Worm (Caenorhabditis elegans) whole organism, L1 larva: Measurements from ENCODE around the gene mob-2.

ENCODE experiments used
- C04F5.9 ChIP-seq: sonication (generic microtip); optimal IDR thresholded peaks from 2 replicates; lab custom pipeline; 2016; ENCODE audit warnings: missing genetic modification characterization, missing compliant biosample characterization
- Y116A8C.19 ChIP-seq: sonication (generic microtip); optimal IDR thresholded peaks from 2 replicates; lab custom pipeline; 2016; ENCODE audit warnings: missing compliant biosample characterization, missing genetic modification characterization, borderline replicate concordance
- alr-1 ChIP-seq: fragments of 200-800 bp; sonication (Bioruptor generic); optimal IDR thresholded peaks from 2 replicates; lab custom pipeline; 2018; ENCODE audit warnings: borderline replicate concordance, mild to moderate bottlenecking, missing genetic modification characterization, missing compliant biosample characterization
- aly-2 ChIP-seq: fragments of 150-350 bp; optimal IDR thresholded peaks from 2 replicates; lab custom pipeline; 2014; ENCODE audit warnings: missing biosample characterization, missing genetic modification characterization
- ama-1 ChIP-seq: fragments of 150-350 bp; optimal IDR thresholded peaks from 2 replicates; lab custom pipeline; 2014
- blmp-1 ChIP-seq: fragments of 150-350 bp; optimal IDR thresholded peaks from 2 replicates; lab custom pipeline; 2014; ENCODE audit warnings: missing biosample characterization, missing genetic modification characterization
- ces-1 ChIP-seq: fragments of 150-350 bp; optimal IDR thresholded peaks from 2 replicates; lab custom pipeline; 2014; ENCODE audit warnings: missing biosample characterization, missing genetic modification reagents, missing genetic modification characterization
- dsc-1 ChIP-seq: sonication (generic microtip); optimal IDR thresholded peaks from 2 replicates; lab custom pipeline; 2016; ENCODE audit warnings: mild to moderate bottlenecking, missing genetic modification characterization, missing compliant biosample characterization
- egl-13 ChIP-seq: sonication (generic microtip); optimal IDR thresholded peaks from 2 replicates; lab custom pipeline; 2016; ENCODE audit warnings: missing genotype, missing genetic modification reagents, missing genetic modification characterization, missing compliant biosample characterization
- elt-3 ChIP-seq, 6 experiments: fragments of 150-350 bp in 1 of 6; sonication (generic microtip); optimal IDR thresholded peaks; 2 replicates each; lab custom pipeline; 2017 to 2018; ENCODE audit warnings: missing biosample characterization in 6 of 6, missing genetic modification characterization in 6 of 6, inconsistent platforms in 1 of 6
- fkh-10 ChIP-seq: sonication (generic microtip); optimal IDR thresholded peaks from 2 replicates; lab custom pipeline; 2017; ENCODE audit warnings: missing biosample characterization, missing genetic modification reagents, missing genetic modification characterization
- fkh-4 ChIP-seq: sonication (generic microtip); optimal IDR thresholded peaks from 2 replicates; lab custom pipeline; 2016; ENCODE audit warnings: missing compliant biosample characterization, missing genetic modification characterization, borderline replicate concordance
- fos-1 ChIP-seq: fragments of 150-350 bp; optimal IDR thresholded peaks from 2 replicates; lab custom pipeline; 2014; ENCODE audit warnings: missing biosample characterization, missing genetic modification characterization
- grh-1 ChIP-seq: fragments of 200-800 bp; sonication (Bioruptor generic); IDR thresholded peaks from 2 replicates; pipeline ENCODE4 v1.3.6; 2022; ENCODE audit warnings: missing genetic modification reagents, missing genetic modification characterization, missing compliant biosample characterization
- hlh-17 ChIP-seq: fragments of 200-800 bp; sonication (Bioruptor generic); optimal IDR thresholded peaks from 2 replicates; lab custom pipeline; 2018; ENCODE audit warnings: missing genetic modification characterization, mild to moderate bottlenecking, missing compliant biosample characterization, moderate library complexity, borderline replicate concordance
- hpl-2 ChIP-seq: fragments of 150-350 bp; optimal IDR thresholded peaks from 2 replicates; lab custom pipeline; 2014; ENCODE audit warnings: missing biosample characterization, missing genetic modification reagents, missing genetic modification characterization
- irx-1 ChIP-seq: sonication (generic microtip); optimal IDR thresholded peaks from 2 replicates; lab custom pipeline; 2016; ENCODE audit warnings: missing genetic modification characterization, missing compliant biosample characterization
- jun-1 ChIP-seq: fragments of 150-350 bp; optimal IDR thresholded peaks from 2 replicates; lab custom pipeline; 2014; ENCODE audit warnings: missing biosample characterization, missing genetic modification reagents, missing genetic modification characterization
- lin-13 ChIP-seq: fragments of 150-350 bp; optimal IDR thresholded peaks from 2 replicates; lab custom pipeline; 2014; ENCODE audit warnings: missing biosample characterization, missing genetic modification reagents, missing genetic modification characterization
- lin-14 ChIP-seq: fragments of 200-800 bp; sonication (Bioruptor generic); optimal IDR thresholded peaks from 2 replicates; lab custom pipeline; 2018; ENCODE audit warnings: mild to moderate bottlenecking, missing genetic modification characterization, moderate library complexity, missing compliant biosample characterization
- lin-35 ChIP-seq, 2 experiments: fragments of 150-350 bp; optimal IDR thresholded peaks; 2 replicates each; lab custom pipeline; 2014; ENCODE audit warnings: missing biosample characterization in 2 of 2, missing genetic modification characterization in 2 of 2, missing genetic modification reagents in 2 of 2
- lin-39 ChIP-seq: fragments of 150-350 bp; optimal IDR thresholded peaks from 2 replicates; lab custom pipeline; 2014; ENCODE audit warnings: missing biosample characterization, missing genetic modification reagents, missing genetic modification characterization
- lir-3 ChIP-seq: sonication (generic microtip); optimal IDR thresholded peaks from 2 replicates; lab custom pipeline; 2016; ENCODE audit warnings: mild to moderate bottlenecking, missing genetic modification characterization, moderate library complexity, missing compliant biosample characterization; ENCODE audit not compliant: poor library complexity
- nhr-11 ChIP-seq: fragments of 150-350 bp; optimal IDR thresholded peaks from 2 replicates; lab custom pipeline; 2014; ENCODE audit warnings: missing biosample characterization, missing genetic modification characterization
- nhr-12 ChIP-seq: sonication (generic microtip); optimal IDR thresholded peaks from 2 replicates; lab custom pipeline; 2017; ENCODE audit warnings: missing biosample characterization, missing genetic modification characterization
- nhr-19 ChIP-seq: fragments of 200-800 bp; sonication (Bioruptor generic); conservative IDR thresholded peaks from 2 replicates; pipeline ENCODE4 v1.3.6; 2022; ENCODE audit warnings: missing genetic modification characterization, missing compliant biosample characterization
- nhr-47 ChIP-seq: sonication (generic microtip); optimal IDR thresholded peaks from 2 replicates; lab custom pipeline; 2016; ENCODE audit warnings: mild to moderate bottlenecking, missing genetic modification characterization, moderate library complexity, missing compliant biosample characterization
- nhr-71 ChIP-seq: sonication (generic microtip); optimal IDR thresholded peaks from 2 replicates; lab custom pipeline; 2016; ENCODE audit warnings: mild to moderate bottlenecking, missing genetic modification characterization, moderate library complexity, missing compliant biosample characterization
- nhr-77 ChIP-seq: fragments of 150-350 bp; optimal IDR thresholded peaks from 2 replicates; lab custom pipeline; 2014; ENCODE audit warnings: missing biosample characterization, missing genetic modification characterization
- nhr-85 ChIP-seq: sonication (generic microtip); peaks from one replicate; lab custom pipeline; 2016; ENCODE audit warnings: missing genetic modification characterization, inconsistent platforms, missing compliant biosample characterization
- nhr-90 ChIP-seq: sonication (generic microtip); optimal IDR thresholded peaks from 2 replicates; lab custom pipeline; 2016; ENCODE audit warnings: mild to moderate bottlenecking, missing genetic modification characterization, missing compliant biosample characterization; ENCODE audit not compliant: poor library complexity
- pag-3 ChIP-seq: sonication (generic microtip); optimal IDR thresholded peaks from 2 replicates; lab custom pipeline; 2017; ENCODE audit warnings: missing genetic modification characterization, mild to moderate bottlenecking, missing compliant biosample characterization, antibody characterized with exemption, borderline replicate concordance; ENCODE audit not compliant: insufficient read depth
- pax-3 ChIP-seq: fragments of 200-800 bp; sonication (Bioruptor generic); optimal IDR thresholded peaks from 2 replicates; lab custom pipeline; 2018; ENCODE audit warnings: mild to moderate bottlenecking, missing genetic modification characterization, moderate library complexity, missing compliant biosample characterization
- pqm-1 ChIP-seq: sonication (generic microtip); optimal IDR thresholded peaks from 3 replicates; lab custom pipeline; 2017; ENCODE audit warnings: missing biosample characterization, missing genetic modification characterization
- rnt-1 ChIP-seq: sonication (generic microtip); optimal IDR thresholded peaks from 2 replicates; lab custom pipeline; 2016; ENCODE audit warnings: mild to moderate bottlenecking, missing genetic modification characterization, moderate library complexity, missing compliant biosample characterization
- skn-1 ChIP-seq: fragments of 150-350 bp; optimal IDR thresholded peaks from 2 replicates; lab custom pipeline; 2014; ENCODE audit warnings: missing biosample characterization, missing genetic modification characterization
- snpc-4 ChIP-seq: fragments of 150-350 bp; optimal IDR thresholded peaks from 2 replicates; lab custom pipeline; 2014; ENCODE audit warnings: missing biosample characterization, missing genetic modification characterization
- sox-4 ChIP-seq: sonication (generic microtip); optimal IDR thresholded peaks from 2 replicates; lab custom pipeline; 2016; ENCODE audit warnings: missing genetic modification characterization, missing compliant biosample characterization
- sptf-1 ChIP-seq: fragments of 150-350 bp; optimal IDR thresholded peaks from 2 replicates; lab custom pipeline; 2014; ENCODE audit warnings: missing biosample characterization, missing genetic modification characterization
- swsn-7 ChIP-seq: sonication (generic microtip); optimal IDR thresholded peaks from 2 replicates; lab custom pipeline; 2016; ENCODE audit warnings: missing genetic modification characterization, missing compliant biosample characterization
- tbx-2 ChIP-seq: sonication (generic microtip); optimal IDR thresholded peaks from 2 replicates; lab custom pipeline; 2016; ENCODE audit warnings: missing genetic modification characterization, missing compliant biosample characterization
- tlp-1 ChIP-seq: fragments of 150-350 bp; optimal IDR thresholded peaks from 2 replicates; lab custom pipeline; 2014; ENCODE audit warnings: missing biosample characterization, missing genetic modification characterization
- unc-62 ChIP-seq: fragments of 150-350 bp; optimal IDR thresholded peaks from 2 replicates; lab custom pipeline; 2014; ENCODE audit warnings: missing biosample characterization, missing genetic modification reagents, missing genetic modification characterization
- unc-98 ChIP-seq: fragments of 200-800 bp; sonication (Bioruptor generic); IDR thresholded peaks from 2 replicates; pipeline ENCODE4 v1.3.6; 2022; ENCODE audit warnings: missing genetic modification characterization, missing compliant biosample characterization
- vab-15 ChIP-seq: sonication (generic microtip); optimal IDR thresholded peaks from 2 replicates; lab custom pipeline; 2017; ENCODE audit warnings: missing genotype, mild to moderate bottlenecking, missing genetic modification characterization, missing compliant biosample characterization
- ztf-11 ChIP-seq, 2 experiments: sonication (generic microtip); optimal IDR thresholded peaks; 2 replicates each; lab custom pipeline; 2016 to 2017; ENCODE audit warnings: missing genetic modification characterization in 2 of 2, missing biosample characterization in 1 of 2, missing compliant biosample characterization in 1 of 2

mob-2 gene

DNA sequence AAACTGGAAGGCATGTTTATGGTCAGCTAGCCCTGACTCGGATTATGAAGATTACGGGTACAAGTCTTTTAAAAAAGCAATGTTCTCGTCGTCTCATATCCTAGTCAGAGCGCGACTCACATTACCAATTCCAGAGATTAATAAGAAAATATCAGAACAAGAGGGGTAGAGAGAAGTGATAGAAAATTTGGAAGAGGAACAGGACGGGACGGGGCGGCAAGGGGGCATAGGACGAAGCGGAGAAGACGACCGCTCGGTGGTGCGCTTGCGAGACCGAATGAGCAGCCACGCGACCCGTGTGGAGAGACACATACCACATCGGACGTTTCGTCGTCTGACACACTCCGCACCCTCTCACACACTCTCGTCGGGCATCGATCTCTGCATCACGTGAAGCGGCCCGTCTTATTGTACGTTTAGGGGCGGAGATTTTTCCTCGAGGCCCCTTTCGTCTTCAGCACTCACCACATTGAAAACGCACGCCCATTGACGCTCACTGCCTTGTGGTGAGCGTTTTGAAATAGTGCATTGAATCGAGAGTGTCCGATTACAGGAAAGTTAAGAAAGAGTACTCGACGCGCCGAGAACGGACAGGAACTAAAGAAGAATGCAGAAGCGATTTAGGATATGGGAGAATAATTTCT lies 24.8 kb downstream of the mob-2 start (continued):
- peak; percentile 97 for TF ChIP-seq nhr-47 (tag; lab: Kevin White, UChicago)
- no peak for TF ChIP-seq unc-62 (GFP tag; lab: Kevin White, UChicago)
- TF ChIP-seq pag-3 (tag; lab: Kevin White, UChicago) = no peak
- peak; percentile 85 for TF ChIP-seq lir-3 (tag; lab: Kevin White, UChicago)
- TF ChIP-seq vab-15 (tag; lab: Kevin White, UChicago) = peak; percentile 1
- peak; percentile 79 for TF ChIP-seq grh-1 (GFP tag; lab: Robert Waterston, UW)
- TF ChIP-seq nhr-11 = peak; percentile 72
- peak; percentile 97 for TF ChIP-seq swsn-7
- TF ChIP-seq snpc-4 (tag; lab: Kevin White, UChicago) = peak; percentile 75
- no peak for TF ChIP-seq ces-1 (GFP tag; lab: Kevin White, UChicago)
- no peak for TF ChIP-seq Y116A8C.19
- TF ChIP-seq fkh-10 (GFP tag; lab: Kevin White, UChicago) = peak; percentile 95
- TF ChIP-seq ama-1 (lab: Kevin White, UChicago) = peak; percentile 97
- peak; percentile 90 for TF ChIP-seq nhr-90
- TF ChIP-seq alr-1 (tag; lab: Kevin White, UChicago) = no peak
- peak; percentile 99 for TF ChIP-seq lin-14 (GFP tag; lab: Kevin White, UChicago)
- peak; percentile 65 for TF ChIP-seq C04F5.9
- no peak for TF ChIP-seq hlh-17 (GFP tag; lab: Kevin White, UChicago)
- TF ChIP-seq hpl-2 (GFP tag; lab: Kevin White, UChicago) = peak; percentile 76
- peak; percentile 76 for TF ChIP-seq fkh-4 (tag; lab: Kevin White, UChicago)
- TF ChIP-seq fos-1 (tag; lab: Kevin White, UChicago) = peak; percentile 87
- TF ChIP-seq pqm-1 (tag; lab: Kevin White, UChicago) = no peak
- peak; percentile 76 for TF ChIP-seq aly-2
- TF ChIP-seq nhr-19 (GFP tag; lab: Robert Waterston, UW) = peak; percentile 94
- TF ChIP-seq sox-4 (tag; lab: Kevin White, UChicago) = peak; percentile 87
- TF ChIP-seq pax-3 = peak; percentile 88
- peak; percentile 97 for TF ChIP-seq egl-13 (tag; lab: Kevin White, UChicago)
- TF ChIP-seq ztf-11 (tag; optimal IDR thresholded peaks at IDR 0.05; lab: Kevin White, UChicago) = peak in 1 of 2 experiments; percentile 89
- peak; percentile 97 for TF ChIP-seq tbx-2 (tag; lab: Kevin White, UChicago)
- peak; percentile 76 to 86 for TF ChIP-seq lin-35 (GFP tag; optimal IDR thresholded peaks at IDR 0.05; lab: Kevin White, UChicago)
- TF ChIP-seq nhr-85 (tag; lab: Kevin White, UChicago) = peak; percentile 97
- TF ChIP-seq unc-98 (GFP tag; lab: Robert Waterston, UW) = no peak
- no peak for TF ChIP-seq sptf-1
- peak; percentile 94 for TF ChIP-seq lin-13 (GFP tag; lab: Kevin White, UChicago)
- peak; percentile 94 for TF ChIP-seq nhr-77 (tag; lab: Kevin White, UChicago)
- peak in 3 of 6 experiments; percentile 51 to 79 (median 68) for TF ChIP-seq elt-3 (tag; optimal IDR thresholded peaks at IDR 0.05; lab: Kevin White, UChicago)
- TF ChIP-seq jun-1 (tag; lab: Kevin White, UChicago) = peak; percentile 96
- peak; percentile 88 for TF ChIP-seq rnt-1 (tag; lab: Kevin White, UChicago)
- no peak for TF ChIP-seq tlp-1
- peak; percentile 98 for TF ChIP-seq dsc-1 (tag; lab: Kevin White, UChicago)
- peak; percentile 34 for TF ChIP-seq lin-39 (tag; lab: Kevin White, UChicago)
- TF ChIP-seq blmp-1 = peak; percentile 83
- peak; percentile 99 for TF ChIP-seq nhr-71
- TF ChIP-seq nhr-12 (tag; lab: Kevin White, UChicago) = no peak
- TF ChIP-seq skn-1 (tag; lab: Kevin White, UChicago) = peak; percentile 86
- TF ChIP-seq irx-1 (tag; lab: Kevin White, UChicago) = peak; percentile 93
